Fruit fly (Drosophila melanogaster) whole organism, embryonic: ENCODE data around the gene Hez.
A peak's percentile ranks its signal among the peaks of the same experiment; 100 is the strongest.

Experiments used
- B-H1 ChIP-seq: fragments of 200-800 bp; sonication (Bioruptor generic); IDR thresholded peaks from 3 replicates; pipeline ENCODE4 v1.3.6; 2022; ENCODE audit warnings: missing biosample characterization, missing genetic modification characterization
- BtbVII ChIP-seq: fragments of 200-800 bp; sonication (Bioruptor generic); optimal IDR thresholded peaks from 3 replicates; lab custom pipeline; 2017; ENCODE audit warnings: missing biosample characterization, mild to moderate bottlenecking, missing genetic modification characterization
- CG10565 ChIP-seq: fragments of 200-800 bp; sonication (Bioruptor generic); optimal IDR thresholded peaks from 3 replicates; lab custom pipeline; 2016; ENCODE audit warnings: missing biosample characterization, mild to moderate bottlenecking, missing genetic modification characterization
- CG11398 ChIP-seq: fragments of 200-800 bp; sonication (Bioruptor generic); optimal IDR thresholded peaks from 2 replicates; lab custom pipeline; 2016; ENCODE audit warnings: missing biosample characterization, missing genetic modification characterization
- CG11456 ChIP-seq: fragments of 200-800 bp; sonication (Bioruptor generic); IDR thresholded peaks from 3 replicates; pipeline ENCODE4 v1.3.6; 2022; ENCODE audit warnings: missing biosample characterization, missing genetic modification characterization
- CG11695 ChIP-seq: fragments of 200-800 bp; sonication (Bioruptor generic); IDR thresholded peaks from 3 replicates; pipeline ENCODE4 v1.3.6; 2022; ENCODE audit warnings: missing biosample characterization, missing genetic modification characterization
- CG13624 ChIP-seq: fragments of 200-800 bp; sonication (Bioruptor generic); optimal IDR thresholded peaks from 2 replicates; lab custom pipeline; 2016; ENCODE audit warnings: missing biosample characterization, missing genetic modification characterization
- CG18476 ChIP-seq: fragments of 200-800 bp; sonication (Bioruptor generic); optimal IDR thresholded peaks from 2 replicates; lab custom pipeline; 2016; ENCODE audit warnings: missing biosample characterization, mild to moderate bottlenecking, missing genetic modification characterization
- CG2712 ChIP-seq: fragments of 200-800 bp; optimal IDR thresholded peaks from 3 replicates; lab custom pipeline; 2019; ENCODE audit warnings: missing biosample characterization, mild to moderate bottlenecking, missing genetic modification characterization, moderate library complexity
- CG33557 ChIP-seq: fragments of 200-800 bp; sonication (Bioruptor generic); optimal IDR thresholded peaks from 2 replicates; lab custom pipeline; 2019; ENCODE audit warnings: missing biosample characterization, mild to moderate bottlenecking, missing genetic modification characterization, moderate library complexity
- CG34224 ChIP-seq: fragments of 200-800 bp; sonication (Bioruptor generic); IDR thresholded peaks from 3 replicates; pipeline ENCODE4 v1.3.6; 2022; ENCODE audit warnings: missing biosample characterization, missing genetic modification characterization; ENCODE audit not compliant: partially characterized antibody
- CG3726 ChIP-seq: fragments of 200-800 bp; sonication (Bioruptor generic); IDR thresholded peaks from 3 replicates; pipeline ENCODE4, ENCODE4 v1.3.6; 2022; ENCODE audit warnings: missing biosample characterization, missing genetic modification characterization
- CG6791 ChIP-seq: fragments of 200-800 bp; sonication (Bioruptor generic); IDR thresholded peaks from 3 replicates; pipeline ENCODE4 v1.3.6; 2022; ENCODE audit warnings: missing biosample characterization, missing genetic modification characterization; ENCODE audit not compliant: partially characterized antibody
- CG6813 ChIP-seq: fragments of 200-800 bp; sonication (Bioruptor generic); optimal IDR thresholded peaks from 2 replicates; lab custom pipeline; 2017; ENCODE audit warnings: missing biosample characterization, missing genetic modification characterization, mild to moderate bottlenecking, moderate library complexity, missing genetic modification reagents
- CG7556 ChIP-seq: fragments of 200-800 bp; sonication (Bioruptor generic); optimal IDR thresholded peaks from 2 replicates; lab custom pipeline; 2017; ENCODE audit warnings: missing biosample characterization, mild to moderate bottlenecking, missing genetic modification characterization
- CG8388 ChIP-seq: fragments of 200-800 bp; sonication (Bioruptor generic); optimal IDR thresholded peaks from 2 replicates; lab custom pipeline; 2019; ENCODE audit warnings: missing biosample characterization, mild to moderate bottlenecking, missing genetic modification characterization, moderate library complexity
- CG9215 ChIP-seq: fragments of 200-800 bp; sonication (Bioruptor generic); IDR thresholded peaks from 2 replicates; pipeline ENCODE4 v1.3.6; 2022; ENCODE audit warnings: missing biosample characterization, missing genetic modification characterization
- CG9876 ChIP-seq: fragments of 200-800 bp; sonication (Bioruptor generic); optimal IDR thresholded peaks from 2 replicates; lab custom pipeline; 2016; ENCODE audit warnings: missing biosample characterization, missing genetic modification characterization
- CTCF ChIP-seq: fragments of 200-800 bp; sonication (Bioruptor generic); optimal IDR thresholded peaks from 2 replicates; lab custom pipeline; 2017; ENCODE audit warnings: missing biosample characterization, mild to moderate bottlenecking, missing genetic modification characterization, moderate library complexity
- H15 ChIP-seq: fragments of 200-800 bp; sonication (Bioruptor generic); IDR thresholded peaks from 3 replicates; pipeline ENCODE4 v1.3.6; 2022; ENCODE audit warnings: missing biosample characterization, missing genetic modification characterization
- HLH4C ChIP-seq: fragments of 200-800 bp; sonication (Bioruptor generic); IDR thresholded peaks from 3 replicates; pipeline ENCODE4 v1.3.6; 2022; ENCODE audit warnings: missing biosample characterization, missing genetic modification characterization; ENCODE audit not compliant: partially characterized antibody
- Lim3 ChIP-seq: fragments of 200-800 bp; sonication (Bioruptor generic); IDR thresholded peaks from 2 replicates; pipeline ENCODE4 v1.3.6; 2022; ENCODE audit warnings: missing biosample characterization, missing genetic modification characterization
- Lpt ChIP-seq: fragments of >200 bp; optimal IDR thresholded peaks from 2 replicates; lab custom pipeline; 2018; ENCODE audit warnings: missing biosample characterization, missing genetic modification characterization
- Mad ChIP-seq: fragments of 200-800 bp; sonication (Bioruptor generic); optimal IDR thresholded peaks from 2 replicates; lab custom pipeline; 2016; ENCODE audit warnings: missing biosample characterization, missing genetic modification characterization
- Max ChIP-seq: fragments of 200-800 bp; sonication (Bioruptor generic); optimal IDR thresholded peaks from 2 replicates; lab custom pipeline; 2016; ENCODE audit warnings: missing biosample characterization, mild to moderate bottlenecking, missing genetic modification characterization
- Nf-YC ChIP-seq: fragments of 200-800 bp; optimal IDR thresholded peaks from 3 replicates; lab custom pipeline; 2019; ENCODE audit warnings: missing biosample characterization, mild to moderate bottlenecking, missing genetic modification characterization, moderate library complexity
- Rx ChIP-seq: fragments of 200-800 bp; sonication (Bioruptor generic); IDR thresholded peaks from 2 replicates; pipeline ENCODE4 v1.3.6; 2022; ENCODE audit warnings: missing biosample characterization, missing genetic modification characterization
- Tbp ChIP-seq: fragments of >200 bp; optimal IDR thresholded peaks from 2 replicates; lab custom pipeline; 2018; ENCODE audit warnings: missing biosample characterization, missing genetic modification characterization
- bbx ChIP-seq: fragments of 200-800 bp; sonication (Bioruptor generic); IDR thresholded peaks from 2 replicates; pipeline ENCODE4 v1.3.6; 2022; ENCODE audit warnings: missing biosample characterization, missing genetic modification characterization; ENCODE audit not compliant: partially characterized antibody
- cato ChIP-seq: fragments of 200-800 bp; sonication (Bioruptor generic); optimal IDR thresholded peaks from 2 replicates; lab custom pipeline; 2016; ENCODE audit warnings: missing biosample characterization, missing genetic modification characterization, borderline replicate concordance
- chinmo ChIP-seq: fragments of 200-800 bp; sonication (Bioruptor generic); IDR thresholded peaks from 4 replicates; pipeline ENCODE4 v1.3.6; 2022; ENCODE audit warnings: missing biosample characterization, missing genetic modification characterization; ENCODE audit not compliant: partially characterized antibody
- ci ChIP-seq: fragments of 200-800 bp; sonication (Bioruptor generic); IDR thresholded peaks from 3 replicates; pipeline ENCODE4 v1.3.6; 2022; ENCODE audit warnings: missing biosample characterization, missing genetic modification characterization
- crol ChIP-seq: fragments of 200-800 bp; sonication (Bioruptor generic); IDR thresholded peaks from 2 replicates; pipeline ENCODE4 v1.3.6; 2022; ENCODE audit warnings: missing biosample characterization, missing genetic modification characterization
- crp ChIP-seq, 2 experiments: fragments of 200-800 bp; sonication (Bioruptor generic); optimal IDR thresholded peaks; 2 replicates in 1 of 2; 3 replicates in 1 of 2; lab custom pipeline; 2017; ENCODE audit warnings: missing biosample characterization in 2 of 2, missing genetic modification characterization in 2 of 2, mild to moderate bottlenecking in 1 of 2, moderate library complexity in 1 of 2
- dati ChIP-seq: fragments of 200-800 bp; sonication (Bioruptor generic); IDR thresholded peaks from 2 replicates; pipeline ENCODE4 v1.3.6; 2022; ENCODE audit warnings: missing biosample characterization, missing genetic modification characterization
- dpn ChIP-seq, 2 experiments: fragments of 200-800 bp; sonication (Bioruptor generic); optimal IDR thresholded peaks; 3 replicates each; lab custom pipeline; 2016; ENCODE audit warnings: missing biosample characterization in 2 of 2, missing genetic modification characterization in 2 of 2
- fd64A ChIP-seq: fragments of 200-800 bp; sonication (Bioruptor generic); optimal IDR thresholded peaks from 3 replicates; lab custom pipeline; 2018; ENCODE audit warnings: missing biosample characterization, mild to moderate bottlenecking, missing genetic modification characterization
- fru ChIP-seq: fragments of >200 bp; optimal IDR thresholded peaks from 2 replicates; lab custom pipeline; 2017
- gce ChIP-seq: fragments of 200-800 bp; sonication (Bioruptor generic); IDR thresholded peaks from 3 replicates; pipeline ENCODE4 v1.3.6; 2022; ENCODE audit warnings: missing biosample characterization, missing genetic modification characterization
- hb ChIP-seq: fragments of 200-800 bp; sonication (Bioruptor generic); IDR thresholded peaks from 3 replicates; pipeline ENCODE4 v1.3.6; 2022; ENCODE audit warnings: missing biosample characterization, missing genetic modification characterization; ENCODE audit not compliant: partially characterized antibody
- her ChIP-seq: fragments of 200-800 bp; sonication (Bioruptor generic); optimal IDR thresholded peaks from 2 replicates; lab custom pipeline; 2016; ENCODE audit warnings: missing biosample characterization, missing genetic modification characterization
- lov ChIP-seq, 2 experiments: fragments of 200-800 bp in 1 of 2; fragments of >200 bp in 1 of 2; sonication (Bioruptor generic) in 1 of 2; IDR thresholded peaks in 1 of 2; optimal IDR thresholded peaks in 1 of 2; 2 replicates in 1 of 2; 3 replicates in 1 of 2; pipeline versions ENCODE4 v1.3.6 to Lab custom; 2017 to 2022; ENCODE audit warnings: missing biosample characterization in 1 of 2, missing genetic modification characterization in 1 of 2
- nau ChIP-seq: fragments of 200-800 bp; sonication (Bioruptor generic); optimal IDR thresholded peaks from 3 replicates; lab custom pipeline; 2017; ENCODE audit warnings: missing biosample characterization, mild to moderate bottlenecking, missing genetic modification characterization, missing genetic modification reagents
- pzg ChIP-seq: fragments of 200-800 bp; sonication (Bioruptor generic); optimal IDR thresholded peaks from 3 replicates; lab custom pipeline; 2018; ENCODE audit warnings: missing biosample characterization, mild to moderate bottlenecking, missing genetic modification characterization, moderate library complexity
- sna ChIP-seq: fragments of 200-800 bp; sonication (Bioruptor generic); IDR thresholded peaks from 2 replicates; pipeline ENCODE4 v1.3.6; 2022; ENCODE audit warnings: missing biosample characterization, missing genetic modification characterization; ENCODE audit not compliant: partially characterized antibody
- sob ChIP-seq: fragments of 200-800 bp; sonication (Bioruptor generic); IDR thresholded peaks from 2 replicates; pipeline ENCODE4 v1.3.6; 2022; ENCODE audit warnings: missing biosample characterization, missing genetic modification characterization
- trh ChIP-seq: fragments of 200-800 bp; sonication (Bioruptor generic); optimal IDR thresholded peaks from 2 replicates; lab custom pipeline; 2016; ENCODE audit warnings: missing biosample characterization, missing genetic modification characterization
- vfl ChIP-seq: fragments of 200-800 bp; sonication (Bioruptor generic); optimal IDR thresholded peaks from 2 replicates; lab custom pipeline; 2016; ENCODE audit warnings: missing biosample characterization, missing genetic modification characterization
- vnd ChIP-seq: fragments of 200-800 bp; sonication (Bioruptor generic); IDR thresholded peaks from 3 replicates; pipeline ENCODE4 v1.3.6; 2022; ENCODE audit warnings: missing biosample characterization, missing genetic modification characterization; ENCODE audit not compliant: partially characterized antibody
- wek ChIP-seq: fragments of 200-800 bp; sonication (Bioruptor generic); optimal IDR thresholded peaks from 3 replicates; lab custom pipeline; 2018; ENCODE audit warnings: missing biosample characterization, mild to moderate bottlenecking, missing genetic modification characterization, moderate library complexity

The Hez gene

DNA sequence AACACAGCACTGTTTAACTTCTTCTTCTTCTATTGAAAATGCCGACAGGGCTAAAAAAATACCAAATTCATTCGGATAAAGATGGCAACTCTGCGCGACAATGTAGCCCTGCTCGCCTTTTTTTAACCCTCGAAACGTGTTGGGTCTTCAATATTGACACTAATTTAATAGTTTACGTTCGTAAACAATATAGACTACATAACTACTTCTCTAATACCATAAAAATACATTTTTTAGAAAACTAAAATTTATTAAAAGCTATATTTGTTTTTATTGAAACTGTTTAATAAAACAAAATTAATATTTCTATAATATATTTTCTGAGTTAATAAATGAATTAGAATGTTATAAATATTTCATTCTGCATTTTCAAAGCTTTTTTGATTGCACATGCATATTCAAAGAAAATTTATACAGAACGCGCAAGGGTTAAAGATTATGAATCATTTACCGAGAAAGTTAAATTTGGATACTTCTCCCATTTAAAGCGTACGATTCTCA is 5.9 kb downstream of the Hez start, which contains the start of the genes Taf2 and CalpB (continued):
- TF ChIP-seq Rx (GFP tag; lab: Robert Waterston, UW) (no peak), bbx (peak; percentile 47), her (GFP tag; lab: Kevin White, UChicago) (no peak), nau (GFP tag; lab: Kevin White, UChicago) (no peak), sna (GFP tag; lab: Robert Waterston, UW) (no peak), trh (GFP tag; lab: Kevin White, UChicago) (peak; percentile 21), dati (GFP tag; lab: Robert Waterston, UW) (no peak), wek (no peak), CG9215 (peak; percentile 83), HLH4C (GFP tag; lab: Robert Waterston, UW) (no peak), CTCF (GFP tag; lab: Kevin White, UChicago) (peak; percentile 10), Tbp (GFP tag; lab: Kevin White, UChicago) (no peak), CG3726 (GFP tag; lab: Robert Waterston, UW) (peak; percentile 5; the same call in 1 of the 3 replicates), chinmo (GFP tag; lab: Robert Waterston, UW) (no peak), ci (0 out of 3 replicates have a peak, but pooled peaks have one; percentile 58), BtbVII (GFP tag; lab: Kevin White, UChicago) (no peak), Lim3 (GFP tag; lab: Robert Waterston, UW) (no peak), fd64A (GFP tag; lab: Kevin White, UChicago) (no peak), CG33557 (GFP tag; lab: Kevin White, UChicago) (peak; percentile 81), dpn (GFP tag; optimal IDR thresholded peaks at IDR 0.05; lab: Kevin White, UChicago) (peak; percentile 46 to 82), fru (lab: Kevin White, UChicago) (no peak), Max (GFP tag; lab: Kevin White, UChicago) (peak; percentile 54), CG13624 (GFP tag; lab: Kevin White, UChicago) (peak; percentile 23), CG2712 (tag; lab: Kevin White, UChicago) (peak; percentile 94), CG6813 (GFP tag; lab: Kevin White, UChicago) (peak; percentile 70), CG10565 (GFP tag; lab: Kevin White, UChicago) (no peak), CG8388 (peak; percentile 89), CG18476 (GFP tag; lab: Kevin White, UChicago) (peak; percentile 46), CG6791 (GFP tag; lab: Robert Waterston, UW) (peak; percentile 34; the same call in 1 of the 3 replicates), Mad (peak; percentile 43), gce (GFP tag; lab: Robert Waterston, UW) (peak; percentile 57; the same call in 2 of the 3 replicates), cato (GFP tag; lab: Kevin White, UChicago) (peak; percentile 30), CG11456 (peak; percentile 69; the same call in 2 of the 3 replicates), pzg (GFP tag; lab: Kevin White, UChicago) (peak; percentile 54), crp (GFP tag; optimal IDR thresholded peaks at IDR 0.05; lab: Kevin White, UChicago) (peak in 1 of 2 experiments; percentile 36), Lpt (GFP tag; lab: Kevin White, UChicago) (no peak), CG7556 (GFP tag; lab: Kevin White, UChicago) (peak; percentile 91), H15 (GFP tag; lab: Robert Waterston, UW) (peak; percentile 49; the same call in 2 of the 3 replicates), vfl (no peak), crol (GFP tag; lab: Robert Waterston, UW) (no peak), Nf-YC (tag; lab: Kevin White, UChicago) (no peak), lov (optimal IDR thresholded peaks at IDR 0.05; lab: Kevin White, UChicago) (no peak), lov (GFP tag; IDR thresholded peaks at IDR 0.05; lab: Robert Waterston, UW) (no peak), hb (GFP tag; lab: Robert Waterston, UW) (no peak), CG34224 (GFP tag; lab: Robert Waterston, UW) (no peak; the same call in 2 of the 3 replicates), CG11398 (GFP tag; lab: Kevin White, UChicago) (peak; percentile 33), sob (GFP tag; lab: Robert Waterston, UW) (peak; percentile 60), B-H1 (peak; percentile 54), CG9876 (GFP tag; lab: Kevin White, UChicago) (peak; percentile 16), CG11695 (GFP tag; lab: Robert Waterston, UW) (peak; percentile 88), vnd (GFP tag; lab: Robert Waterston, UW) (no peak)
